Worm (Caenorhabditis elegans) whole organism, L3 larva: ENCODE data around the gene F41G3.6.
A peak's percentile ranks its signal among the peaks of the same experiment; 100 is the strongest.

Source experiments
- R02D3.7 ChIP-seq: fragments of 150-350 bp; optimal IDR thresholded peaks from 2 replicates; lab custom pipeline; 2014; ENCODE audit warnings: missing biosample characterization, missing genetic modification characterization
- ZK546.5 ChIP-seq: sonication (generic microtip); optimal IDR thresholded peaks from 2 replicates; lab custom pipeline; 2017; ENCODE audit warnings: missing biosample characterization, missing genetic modification characterization
- aly-2 ChIP-seq: fragments of 150-350 bp; optimal IDR thresholded peaks from 2 replicates; lab custom pipeline; 2014; ENCODE audit warnings: missing biosample characterization, missing genetic modification characterization
- ama-1 ChIP-seq: fragments of 150-350 bp; optimal IDR thresholded peaks from 2 replicates; lab custom pipeline; 2018
- ceh-16 ChIP-seq: sonication (generic microtip); optimal IDR thresholded peaks from 2 replicates; lab custom pipeline; 2017; ENCODE audit warnings: missing biosample characterization, missing genetic modification characterization
- ceh-82 ChIP-seq: fragments of 150-350 bp; optimal IDR thresholded peaks from 2 replicates; lab custom pipeline; 2014; ENCODE audit warnings: missing biosample characterization, missing genetic modification characterization
- ceh-9 ChIP-seq: sonication (generic microtip); optimal IDR thresholded peaks from 2 replicates; lab custom pipeline; 2018; ENCODE audit warnings: missing biosample characterization, missing genetic modification characterization
- daf-12 ChIP-seq: fragments of 150-350 bp; optimal IDR thresholded peaks from 2 replicates; lab custom pipeline; 2014; ENCODE audit warnings: missing biosample characterization, missing genetic modification reagents, missing genetic modification characterization
- elt-1 ChIP-seq: fragments of 150-350 bp; optimal IDR thresholded peaks from 2 replicates; lab custom pipeline; 2014; ENCODE audit warnings: missing biosample characterization, missing genetic modification characterization
- elt-2 ChIP-seq: sonication (generic microtip); optimal IDR thresholded peaks from 2 replicates; lab custom pipeline; 2016; ENCODE audit warnings: missing genetic modification reagents, mild to moderate bottlenecking, missing genetic modification characterization, missing compliant biosample characterization
- elt-3 ChIP-seq, 3 experiments: fragments of 150-350 bp in 1 of 3; sonication (generic microtip) in 2 of 3; optimal IDR thresholded peaks; 2 replicates in 2 of 3; 4 replicates in 1 of 3; lab custom pipeline; 2014 to 2017; ENCODE audit warnings: missing biosample characterization in 3 of 3, missing genetic modification characterization in 3 of 3
- eor-1 ChIP-seq, 2 experiments: fragments of 150-350 bp; optimal IDR thresholded peaks; 2 replicates each; lab custom pipeline; 2014 to 2018; ENCODE audit warnings: missing biosample characterization in 2 of 2, missing genetic modification characterization in 2 of 2
- fkh-10 ChIP-seq: sonication (generic microtip); optimal IDR thresholded peaks from 2 replicates; lab custom pipeline; 2017; ENCODE audit warnings: missing biosample characterization, missing genetic modification reagents, missing genetic modification characterization
- fos-1 ChIP-seq: fragments of 150-350 bp; optimal IDR thresholded peaks from 2 replicates; lab custom pipeline; 2014; ENCODE audit warnings: missing biosample characterization, missing genetic modification characterization
- jun-1 ChIP-seq: fragments of 150-350 bp; optimal IDR thresholded peaks from 2 replicates; lab custom pipeline; 2014; ENCODE audit warnings: missing biosample characterization, missing genetic modification reagents, missing genetic modification characterization
- lin-39 ChIP-seq: fragments of 150-350 bp; optimal IDR thresholded peaks from 2 replicates; lab custom pipeline; 2018; ENCODE audit warnings: missing biosample characterization, missing genetic modification reagents, missing genetic modification characterization
- lsy-12 ChIP-seq: sonication (generic microtip); optimal IDR thresholded peaks from 2 replicates; lab custom pipeline; 2016; ENCODE audit warnings: mild to moderate bottlenecking, missing genetic modification characterization, missing compliant biosample characterization
- mdl-1 ChIP-seq: fragments of 150-350 bp; optimal IDR thresholded peaks from 2 replicates; lab custom pipeline; 2014; ENCODE audit warnings: missing biosample characterization, missing genetic modification characterization
- mml-1 ChIP-seq: fragments of 150-350 bp; sonication (generic microtip); optimal IDR thresholded peaks from 3 replicates; lab custom pipeline; 2014; ENCODE audit warnings: missing biosample characterization, missing genetic modification characterization
- nfya-1 ChIP-seq: sonication (generic microtip); optimal IDR thresholded peaks from 2 replicates; lab custom pipeline; 2017; ENCODE audit warnings: missing genetic modification characterization, mild to moderate bottlenecking, missing compliant biosample characterization, antibody characterized with exemption, moderate library complexity; ENCODE audit not compliant: insufficient read depth
- nhr-11 ChIP-seq: fragments of 150-350 bp; optimal IDR thresholded peaks from 2 replicates; lab custom pipeline; 2014; ENCODE audit warnings: missing biosample characterization, missing genetic modification characterization
- nhr-12 ChIP-seq: fragments of 150-350 bp; optimal IDR thresholded peaks from 2 replicates; lab custom pipeline; 2014; ENCODE audit warnings: missing biosample characterization, missing genetic modification characterization
- nhr-23 ChIP-seq: fragments of 150-350 bp; optimal IDR thresholded peaks from 2 replicates; lab custom pipeline; 2014; ENCODE audit warnings: missing biosample characterization, missing genetic modification reagents, missing genetic modification characterization
- nhr-237 ChIP-seq: fragments of 150-350 bp; optimal IDR thresholded peaks from 2 replicates; lab custom pipeline; 2014; ENCODE audit warnings: missing biosample characterization, missing genetic modification characterization
- nhr-25 ChIP-seq: sonication (generic microtip); optimal IDR thresholded peaks from 2 replicates; lab custom pipeline; 2017; ENCODE audit warnings: missing biosample characterization, missing genetic modification characterization
- nhr-43 ChIP-seq: sonication (generic microtip); optimal IDR thresholded peaks from 2 replicates; lab custom pipeline; 2016; ENCODE audit warnings: mild to moderate bottlenecking, missing genetic modification characterization, missing compliant biosample characterization; ENCODE audit not compliant: poor library complexity, severe bottlenecking
- nhr-77 ChIP-seq: fragments of 150-350 bp; optimal IDR thresholded peaks from 2 replicates; lab custom pipeline; 2014; ENCODE audit warnings: missing biosample characterization, missing genetic modification characterization
- sea-2 ChIP-seq: fragments of 150-350 bp; sonication (generic microtip); optimal IDR thresholded peaks from 4 replicates; lab custom pipeline; 2014; ENCODE audit warnings: missing biosample characterization, missing genetic modification reagents, missing genetic modification characterization
- skn-1 ChIP-seq: fragments of 150-350 bp; optimal IDR thresholded peaks from 2 replicates; lab custom pipeline; 2014; ENCODE audit warnings: missing biosample characterization, missing genetic modification characterization
- unc-62 ChIP-seq: fragments of 150-350 bp; sonication (generic microtip); optimal IDR thresholded peaks from 4 replicates; lab custom pipeline; 2014; ENCODE audit warnings: missing biosample characterization, missing genetic modification reagents, missing genetic modification characterization
- zag-1 ChIP-seq: fragments of 150-350 bp; optimal IDR thresholded peaks from 2 replicates; lab custom pipeline; 2014; ENCODE audit warnings: missing biosample characterization, missing genetic modification characterization
- ztf-11 ChIP-seq: fragments of 150-350 bp; optimal IDR thresholded peaks from 2 replicates; lab custom pipeline; 2014; ENCODE audit warnings: missing biosample characterization, missing genetic modification characterization
- ztf-4 ChIP-seq: fragments of 150-350 bp; optimal IDR thresholded peaks from 2 replicates; lab custom pipeline; 2014; ENCODE audit warnings: missing biosample characterization, missing genetic modification characterization

Gene F41G3.6

ce11 chrII:6752850-6753249, 10.1 kb downstream of the F41G3.6 start, which contains the start of gene F41G3.21:
Gene F41G3.21, minus strand, starts transcription at chrII:6752950.
- TF ChIP-seq ama-1, result no peak
- no peak for TF ChIP-seq lin-39 (tag; lab: Kevin White, UChicago)
- no peak for TF ChIP-seq ceh-82 (tag; lab: Kevin White, UChicago)
- TF ChIP-seq lsy-12 (tag; lab: Kevin White, UChicago), result no peak
- TF ChIP-seq daf-12 (tag; lab: Kevin White, UChicago), result no peak
- no peak for TF ChIP-seq ztf-4
- TF ChIP-seq fkh-10, result no peak
- TF ChIP-seq ZK546.5 (tag; lab: Kevin White, UChicago), result no peak
- TF ChIP-seq R02D3.7 (tag; lab: Kevin White, UChicago), result no peak
- no peak for TF ChIP-seq ztf-11 (tag; lab: Kevin White, UChicago)
- TF ChIP-seq aly-2 (tag; lab: Kevin White, UChicago), result no peak
- no peak for TF ChIP-seq nhr-25 (tag; lab: Kevin White, UChicago)
- TF ChIP-seq jun-1 (tag; lab: Kevin White, UChicago), result no peak

DNA sequence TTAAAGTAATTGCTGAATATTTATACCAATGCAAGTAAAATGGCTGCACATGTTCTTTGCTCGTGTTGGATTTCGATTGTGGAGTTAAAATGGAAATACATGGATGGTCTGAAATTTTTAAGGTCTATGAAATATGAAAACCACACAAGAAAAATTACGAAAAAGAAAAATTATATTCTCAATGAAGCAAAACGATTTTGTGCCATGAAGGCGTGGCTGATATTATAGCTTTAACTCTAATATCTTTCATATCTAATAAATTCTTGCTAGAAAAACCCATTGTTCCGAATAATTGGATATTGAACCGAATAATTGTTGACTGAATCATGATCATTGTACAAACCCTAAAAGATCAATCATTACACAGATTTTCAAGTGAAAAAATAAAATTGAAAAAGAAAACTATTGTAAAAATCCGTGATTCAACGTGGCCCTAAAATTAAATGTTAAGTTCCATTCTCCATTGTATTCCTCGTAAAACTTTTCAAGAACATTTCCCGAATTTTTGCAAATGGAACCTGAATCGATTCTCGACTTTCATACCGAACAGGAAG, 12.0 kb downstream of the F41G3.6 start, which contains the start of the genes srx-95 and fis-1:
Gene srx-95, minus strand, starts transcription at position 101 of the 554 bp plus-strand sequence.
Gene fis-1, plus strand, starts transcription at position 504 of the 554 bp plus-strand sequence.
- TF ChIP-seq unc-62, result no peak
- TF ChIP-seq sea-2, result no peak
- TF ChIP-seq skn-1 (tag; lab: Kevin White, UChicago), result no peak
- TF ChIP-seq elt-3 (tag; optimal IDR thresholded peaks at IDR 0.05; lab: Kevin White, UChicago), result no peak

DNA sequence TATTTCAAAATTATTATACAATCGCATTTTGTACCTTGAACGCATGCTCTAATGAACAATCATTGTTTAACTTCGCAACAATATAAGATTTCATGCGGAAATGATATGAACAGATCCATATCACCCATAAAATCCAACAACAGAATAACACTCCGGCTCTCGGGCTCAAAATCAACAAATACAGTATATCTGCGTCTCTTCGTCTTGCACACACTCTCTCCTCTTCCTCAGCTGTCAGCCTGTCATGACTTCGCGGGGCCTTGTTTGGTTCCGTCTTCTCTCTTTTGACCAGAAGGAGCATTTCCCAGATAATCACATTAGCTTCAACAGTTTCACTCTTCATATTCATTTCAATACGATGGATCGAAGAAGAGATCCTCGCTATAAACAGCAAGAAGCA, 13.5 kb downstream of the F41G3.6 start, which contains the start of gene F41G3.3:
Gene F41G3.3, plus strand, starts transcription at position 301 of the 400 bp plus-strand sequence.
- no peak for TF ChIP-seq nhr-77
- TF ChIP-seq lsy-12 (tag; lab: Kevin White, UChicago), result no peak
- TF ChIP-seq ztf-4, result no peak
- no peak for TF ChIP-seq jun-1 (tag; lab: Kevin White, UChicago)
- no peak for TF ChIP-seq elt-1 (tag; lab: Kevin White, UChicago)
- TF ChIP-seq ceh-9 (tag; lab: Kevin White, UChicago), result no peak
- TF ChIP-seq nhr-12 (tag; lab: Kevin White, UChicago), result no peak
- TF ChIP-seq nhr-11 (tag; lab: Kevin White, UChicago), result no peak
- TF ChIP-seq unc-62, result no peak
- TF ChIP-seq mdl-1 (tag; lab: Kevin White, UChicago), result no peak
- TF ChIP-seq lin-39 (tag; lab: Kevin White, UChicago), result no peak
- no peak for TF ChIP-seq ceh-16 (tag; lab: Kevin White, UChicago)
- no peak for TF ChIP-seq nhr-23
- no peak for TF ChIP-seq fos-1 (tag; lab: Kevin White, UChicago)
- no peak for TF ChIP-seq skn-1 (tag; lab: Kevin White, UChicago)
- no peak for TF ChIP-seq mml-1 (tag; lab: Kevin White, UChicago)

ce11 chrII:6764734-6765133, 22.0 kb downstream of the F41G3.6 start, which contains the start of gene nlp-50:
Gene nlp-50, plus strand, starts transcription at chrII:6765034.
- TF ChIP-seq ZK546.5 (tag; lab: Kevin White, UChicago) (no peak), nhr-77 (no peak), ceh-9 (tag; lab: Kevin White, UChicago) (no peak), nhr-11 (tag; lab: Kevin White, UChicago) (no peak), R02D3.7 (tag; lab: Kevin White, UChicago) (no peak), ceh-16 (tag; lab: Kevin White, UChicago) (no peak), nfya-1 (tag; lab: Kevin White, UChicago) (no peak), nhr-237 (tag; lab: Kevin White, UChicago) (no peak), eor-1 (tag; optimal IDR thresholded peaks at IDR 0.05; lab: Kevin White, UChicago) (no peak), ztf-11 (tag; lab: Kevin White, UChicago) (no peak), fos-1 (tag; lab: Kevin White, UChicago) (no peak), lsy-12 (tag; lab: Kevin White, UChicago) (no peak), sea-2 (no peak)
- TF ChIP-seq, all 47 proteins: peak for 0

ce11 chrII:6768014-6768413, 25.3 kb downstream of the F41G3.6 start, which contains the start of gene F41G3.18:
Gene F41G3.18, plus strand, starts transcription at chrII:6768314.
- TF ChIP-seq fos-1 (tag; lab: Kevin White, UChicago) (no peak), ZK546.5 (tag; lab: Kevin White, UChicago) (no peak), unc-62 (no peak), zag-1 (tag; lab: Kevin White, UChicago) (no peak), elt-2 (tag; lab: Kevin White, UChicago) (peak; percentile 41), nhr-43 (tag; lab: Kevin White, UChicago) (no peak)
- TF ChIP-seq, all 47 proteins: peak for 1
